Fruit fly (Drosophila melanogaster): ENCODE measurements around the gene MED1.
A peak's percentile ranks its signal among the peaks of the same experiment; 100 is the strongest.

MED1 gene

DNA sequence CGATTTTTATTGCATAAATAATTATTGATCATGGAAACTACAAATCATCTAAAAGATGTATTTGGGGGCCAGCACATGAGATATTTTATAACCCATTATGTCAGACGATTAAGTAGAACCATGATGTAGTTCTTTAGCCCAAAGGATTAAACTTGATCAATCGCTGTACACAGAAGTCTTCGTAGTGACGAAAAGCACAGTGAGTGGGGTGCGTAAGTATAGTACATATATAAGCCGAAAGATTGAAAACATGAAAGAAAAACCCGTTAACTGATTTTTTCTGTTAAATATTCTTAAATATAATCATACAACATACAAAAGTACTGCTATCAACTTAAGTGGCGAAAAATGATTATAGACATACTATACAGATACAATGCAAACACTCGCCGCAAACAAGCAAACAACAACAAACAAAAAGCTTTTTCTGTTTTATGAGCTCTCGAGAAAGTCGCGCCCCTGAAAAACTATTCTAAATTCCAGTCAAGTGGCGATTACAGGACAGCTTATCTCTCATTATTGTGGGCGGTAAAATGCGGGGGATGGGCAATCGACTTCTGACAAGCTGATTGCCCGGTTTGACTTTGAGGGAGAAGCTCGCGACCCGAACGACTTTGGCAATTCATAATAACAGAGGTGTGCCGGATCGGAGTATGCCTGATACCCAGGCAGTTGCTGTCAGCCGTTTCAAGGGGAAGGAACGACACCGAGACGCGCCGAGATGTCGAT lies 2.2 kb upstream of the MED1 start, which contains the start of gene CG32444 (continued):
- no peak for TF ChIP-seq schlank (tag; optimal IDR thresholded peaks at IDR 0.05)
- TF ChIP-seq CG10979 (tag; optimal IDR thresholded peaks at IDR 0.05) = no peak
- no peak for TF ChIP-seq CG8290 (GFP tag; optimal IDR thresholded peaks at IDR 0.05)
- TF ChIP-seq CG8290 (tag; optimal IDR thresholded peaks at IDR 0.05) = no peak
- TF ChIP-seq Sox102F (GFP tag; optimal IDR thresholded peaks at IDR 0.05) = no peak
- no peak for TF ChIP-seq tna (GFP tag; IDR thresholded peaks at IDR 0.05; ENCODE audit: partially characterized antibody)
- no peak for TF ChIP-seq Ravus (GFP tag; IDR thresholded peaks at IDR 0.05)
- no peak for TF ChIP-seq trh (GFP tag; optimal IDR thresholded peaks at IDR 0.05)

DNA sequence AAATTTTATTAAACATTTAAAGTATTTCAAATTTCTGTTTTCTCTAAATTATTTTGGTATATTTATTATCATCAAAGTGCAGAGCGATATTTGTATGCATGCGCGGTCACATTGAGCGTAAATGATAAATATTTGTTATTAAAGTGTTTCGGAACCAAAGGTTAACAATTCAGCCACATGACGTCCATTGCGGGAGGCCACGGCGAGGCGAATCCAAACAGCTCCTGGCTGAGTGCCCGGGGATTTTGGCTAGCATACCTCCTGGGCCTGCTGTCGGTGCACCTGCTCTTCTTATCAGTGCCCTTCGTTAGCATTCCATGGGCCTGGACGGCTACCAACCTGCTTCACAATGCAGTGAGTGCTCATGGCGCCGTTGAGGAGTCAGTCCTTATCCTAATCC lies 962 bp upstream of the MED1 start, which contains the start of gene ORMDL:
TSS of gene ORMDL (plus strand) at position 98 of the 400 bp plus-strand sequence.
- TF ChIP-seq CG6791 (GFP tag; IDR thresholded peaks at IDR 0.05; ENCODE audit: partially characterized antibody) (no peak), Deaf1 (tag; optimal IDR thresholded peaks at IDR 0.05) (no peak), caup (GFP tag; optimal IDR thresholded peaks at IDR 0.05; ENCODE audit: severe bottlenecking) (no peak), CG14050 (GFP tag; IDR thresholded peaks at IDR 0.05) (no peak), CG9727 (GFP tag; optimal IDR thresholded peaks at IDR 0.05) (no peak), gfzf (GFP tag; optimal IDR thresholded peaks at IDR 0.05) (peak; percentile 55), CG34224 (GFP tag; IDR thresholded peaks at IDR 0.05; ENCODE audit: partially characterized antibody) (peak; percentile 11; the same call in 1 of the 3 replicates), row (GFP tag; IDR thresholded peaks at IDR 0.05) (peak; percentile 37; the same call in 1 of the 3 replicates), NK7.1 (GFP tag; optimal IDR thresholded peaks at IDR 0.05) (no peak), MESR4 (GFP tag; optimal IDR thresholded peaks at IDR 0.05) (peak; percentile 70), CG10959 (GFP tag; IDR thresholded peaks at IDR 0.05) (no peak), stwl (tag; optimal IDR thresholded peaks at IDR 0.05) (peak; percentile 32), CG17612 (GFP tag; IDR thresholded peaks at IDR 0.05) (no peak), Camta (GFP tag; optimal IDR thresholded peaks at IDR 0.05) (no peak), phol (tag; optimal IDR thresholded peaks at IDR 0.05) (peak; percentile 18), CG16813 (GFP tag; IDR thresholded peaks at IDR 0.05; ENCODE audit: partially characterized antibody) (no peak), CG10209 (GFP tag; optimal IDR thresholded peaks at IDR 0.05) (no peak), oc (tag; optimal IDR thresholded peaks at IDR 0.05) (no peak), CG2199 (GFP tag; IDR thresholded peaks at IDR 0.05) (0 out of 3 replicates have a peak, but pooled peaks have one; percentile 24), Dll (GFP tag; IDR thresholded peaks at IDR 0.05; ENCODE audit: partially characterized antibody) (no peak), Opbp (GFP tag; IDR thresholded peaks at IDR 0.05; ENCODE audit: partially characterized antibody) (peak; percentile 15; the same call in 1 of the 3 replicates), BEAF-32 (GFP tag; optimal IDR thresholded peaks at IDR 0.05) (peak; percentile 38), Eip74EF (GFP tag; optimal IDR thresholded peaks at IDR 0.05) (no peak), CG8944 (GFP tag; optimal IDR thresholded peaks at IDR 0.05) (no peak), CHES-1-like (GFP tag; optimal IDR thresholded peaks at IDR 0.05) (peak; percentile 23), tx (GFP tag; optimal IDR thresholded peaks at IDR 0.05) (no peak), Sin3A (optimal IDR thresholded peaks at IDR 0.05) (peak; percentile 4), disco-r (GFP tag; optimal IDR thresholded peaks at IDR 0.05) (no peak), CG4617 (GFP tag; optimal IDR thresholded peaks at IDR 0.05; ENCODE audit: borderline replicate concordance) (peak; percentile 26), CG6272 (GFP tag; IDR thresholded peaks at IDR 0.05) (no peak), MBD-R2 (GFP tag; IDR thresholded peaks at IDR 0.05) (peak; percentile 78), CG5953 (GFP tag; IDR thresholded peaks at IDR 0.05) (0 out of 2 replicates have a peak, but pooled peaks have one; percentile 5), unpg (GFP tag; optimal IDR thresholded peaks at IDR 0.05) (no peak), Fer2 (tag; optimal IDR thresholded peaks at IDR 0.05) (no peak), nmo (GFP tag; optimal IDR thresholded peaks at IDR 0.05) (peak; percentile 1), prd (optimal IDR thresholded peaks at IDR 0.05) (no peak), prd (GFP tag; IDR thresholded peaks at IDR 0.05) (0 out of 3 replicates have a peak, but pooled peaks have one; percentile 35), sd (tag; optimal IDR thresholded peaks at IDR 0.05) (peak; percentile 70), zen (tag; optimal IDR thresholded peaks at IDR 0.05) (peak; percentile 28), CG9797 (GFP tag; optimal IDR thresholded peaks at IDR 0.05) (peak; percentile 56)
